Worm (Caenorhabditis elegans): ENCODE results near the gene srx-74.

DNA sequence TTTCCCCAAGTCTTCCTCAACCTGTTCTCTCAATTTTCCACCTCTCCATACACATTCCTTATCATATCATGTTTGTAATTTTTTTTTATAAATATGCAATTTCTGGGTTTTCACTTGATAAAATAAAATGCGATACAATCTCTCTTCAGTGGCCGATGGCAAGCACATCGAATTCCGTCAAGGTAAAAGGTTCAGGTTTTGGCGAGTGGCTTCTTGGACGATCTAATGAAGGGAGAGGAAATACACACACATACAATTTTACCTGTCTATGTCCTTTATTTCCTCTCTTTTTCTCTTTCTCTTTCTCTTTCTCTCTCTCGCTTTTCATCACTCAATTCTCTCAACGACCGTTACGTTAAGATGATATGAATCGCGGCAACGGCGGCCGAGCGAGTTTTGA lies 10.8 kb downstream of the srx-74 start:
- TF ChIP-seq ama-1 (optimal IDR thresholded peaks at IDR 0.05) (no peak), flt-1 (GFP tag; IDR thresholded peaks at IDR 0.05) (no peak), sea-1 (GFP tag; conservative IDR thresholded peaks at IDR 0.05) (no peak), ets-7 (tag; optimal IDR thresholded peaks at IDR 0.05) (no peak), pes-1 (GFP tag; IDR thresholded peaks at IDR 0.05) (no peak), hnd-1 (tag; optimal IDR thresholded peaks at IDR 0.05) (no peak), scrt-1 (GFP tag; IDR thresholded peaks at IDR 0.05) (no peak)
